Worm (Caenorhabditis elegans): ENCODE measurements around the gene ZC204.14.
"Not testable (repeated sequence)": the region's sequence is repeated elsewhere in the genome, so short reads cannot be mapped to it uniquely, and the experiment has no call there.

- TF ChIP-seq nhr-237 (tag; optimal IDR thresholded peaks at IDR 0.05); elt-3 (tag; optimal IDR thresholded peaks at IDR 0.05); ama-1 (optimal IDR thresholded peaks at IDR 0.05); elt-1 (tag; optimal IDR thresholded peaks at IDR 0.05); nhr-11 (tag; optimal IDR thresholded peaks at IDR 0.05); nhr-12 (tag; optimal IDR thresholded peaks at IDR 0.05); nhr-77 (tag; optimal IDR thresholded peaks at IDR 0.05); nhr-76 (tag; optimal IDR thresholded peaks at IDR 0.05); zag-1 (tag; optimal IDR thresholded peaks at IDR 0.05); snpc-4 (tag; optimal IDR thresholded peaks at IDR 0.05); egl-27 (tag; optimal IDR thresholded peaks at IDR 0.05); pqm-1 (tag; optimal IDR thresholded peaks at IDR 0.05); aly-2 (tag; optimal IDR thresholded peaks at IDR 0.05); mdl-1 (tag; optimal IDR thresholded peaks at IDR 0.05): not testable (repeated sequence)
These were observed 35.0 kb downstream of the ZC204.14 start, which contains the start of gene C08E3.15 for ce11 chrII:1627783-1628182.
